Fruit fly (Drosophila melanogaster): ENCODE measurements around the gene Or22a.

Or22a gene

dm6 chr2L:1535231-1535630 is 14.9 kb downstream of the Or22a start:
- TF ChIP-seq Ets98B (GFP tag; IDR thresholded peaks at IDR 0.05) (peak; percentile 72), CG9948 (tag; optimal IDR thresholded peaks at IDR 0.05) (no peak), CG32121 (GFP tag; IDR thresholded peaks at IDR 0.05) (peak; percentile 68), CG4496 (GFP tag; IDR thresholded peaks at IDR 0.05) (peak; percentile 11; the same call in 1 of the 3 replicates), CG8301 (tag; optimal IDR thresholded peaks at IDR 0.05) (peak; percentile 22)

dm6 chr2L:1538132-1538531 is 17.8 kb downstream of the Or22a start:
- TF ChIP-seq CG15710 (tag; optimal IDR thresholded peaks at IDR 0.05) (no peak), CG13204 (GFP tag; optimal IDR thresholded peaks at IDR 0.05) (no peak), Pif1A (GFP tag; optimal IDR thresholded peaks at IDR 0.05) (no peak), CG4496 (GFP tag; IDR thresholded peaks at IDR 0.05) (no peak), CG14655 (GFP tag; optimal IDR thresholded peaks at IDR 0.05) (peak; percentile 74), CG8159 (tag; optimal IDR thresholded peaks at IDR 0.05) (no peak), CG10348 (GFP tag; IDR thresholded peaks at IDR 0.05) (no peak), gl (tag; optimal IDR thresholded peaks at IDR 0.05) (no peak), CG9948 (tag; optimal IDR thresholded peaks at IDR 0.05) (no peak), Pif1B (GFP tag; optimal IDR thresholded peaks at IDR 0.05) (no peak), Ets98B (GFP tag; IDR thresholded peaks at IDR 0.05) (no peak), CG32121 (GFP tag; IDR thresholded peaks at IDR 0.05) (no peak), CG8301 (tag; optimal IDR thresholded peaks at IDR 0.05) (peak; percentile 69), fd96Ca (GFP tag; IDR thresholded peaks at IDR 0.05) (no peak)

dm6 chr2L:1547860-1548259 is 27.6 kb downstream of the Or22a start:
- TF ChIP-seq CG8159 (tag; optimal IDR thresholded peaks at IDR 0.05) (no peak), CG32121 (GFP tag; IDR thresholded peaks at IDR 0.05) (no peak), Snoo (tag; optimal IDR thresholded peaks at IDR 0.05) (no peak), CG12605 (GFP tag; IDR thresholded peaks at IDR 0.05) (no peak), fd96Ca (GFP tag; IDR thresholded peaks at IDR 0.05) (no peak), CG34367 (tag; optimal IDR thresholded peaks at IDR 0.05) (no peak), CG15710 (tag; optimal IDR thresholded peaks at IDR 0.05) (no peak), CG14655 (GFP tag; optimal IDR thresholded peaks at IDR 0.05) (no peak), CG4496 (GFP tag; IDR thresholded peaks at IDR 0.05) (no peak), rn (GFP tag; IDR thresholded peaks at IDR 0.05) (no peak), Pif1B (GFP tag; optimal IDR thresholded peaks at IDR 0.05) (no peak), CG9948 (tag; optimal IDR thresholded peaks at IDR 0.05) (no peak), Pif1A (GFP tag; optimal IDR thresholded peaks at IDR 0.05) (no peak), Ets98B (GFP tag; IDR thresholded peaks at IDR 0.05) (no peak), EcR (GFP tag; optimal IDR thresholded peaks at IDR 0.05) (no peak), CG8301 (tag; optimal IDR thresholded peaks at IDR 0.05) (no peak)

- no peak for TF ChIP-seq rn (GFP tag; IDR thresholded peaks at IDR 0.05)
- TF ChIP-seq CG12605 (GFP tag; IDR thresholded peaks at IDR 0.05): no peak
- peak; percentile 12; the same call in 1 of the 2 replicates for TF ChIP-seq Ets98B (GFP tag; IDR thresholded peaks at IDR 0.05)
- no peak for TF ChIP-seq gl (tag; optimal IDR thresholded peaks at IDR 0.05)
- no peak for TF ChIP-seq CG14655 (GFP tag; optimal IDR thresholded peaks at IDR 0.05)
- TF ChIP-seq CG8301 (tag; optimal IDR thresholded peaks at IDR 0.05): no peak
- TF ChIP-seq CG8159 (tag; optimal IDR thresholded peaks at IDR 0.05): no peak
- TF ChIP-seq CG13204 (GFP tag; optimal IDR thresholded peaks at IDR 0.05): peak; percentile 18
- peak; percentile 52; the same call in 2 of the 3 replicates for TF ChIP-seq CG4496 (GFP tag; IDR thresholded peaks at IDR 0.05)
- no peak for TF ChIP-seq fd96Ca (GFP tag; IDR thresholded peaks at IDR 0.05)
- no peak for TF ChIP-seq Pif1B (GFP tag; optimal IDR thresholded peaks at IDR 0.05)
- TF ChIP-seq CG17806 (tag; optimal IDR thresholded peaks at IDR 0.05): no peak
- TF ChIP-seq CG9948 (tag; optimal IDR thresholded peaks at IDR 0.05): no peak
- no peak for TF ChIP-seq CG34367 (tag; optimal IDR thresholded peaks at IDR 0.05)
- no peak for TF ChIP-seq Pif1A (GFP tag; optimal IDR thresholded peaks at IDR 0.05)
- 0 out of 2 replicates have a peak, but pooled peaks have one; percentile 30 for TF ChIP-seq CG32121 (GFP tag; IDR thresholded peaks at IDR 0.05)
- TF ChIP-seq EcR (GFP tag; optimal IDR thresholded peaks at IDR 0.05): no peak
These were observed 34.7 kb downstream of the Or22a start, which contains the start of gene haf for dm6 chr2L:1554954-1555353. Gene haf, plus strand, starts transcription at chr2L:1555129.

- TF ChIP-seq Snoo (tag; optimal IDR thresholded peaks at IDR 0.05): no peak
- TF ChIP-seq CG4496 (GFP tag; IDR thresholded peaks at IDR 0.05): no peak
- TF ChIP-seq CG14655 (GFP tag; optimal IDR thresholded peaks at IDR 0.05): peak; percentile 28
- TF ChIP-seq CG15710 (tag; optimal IDR thresholded peaks at IDR 0.05): peak; percentile 21
- TF ChIP-seq CG9948 (tag; optimal IDR thresholded peaks at IDR 0.05): peak; percentile 6
- peak; percentile 47 for TF ChIP-seq CG8159 (tag; optimal IDR thresholded peaks at IDR 0.05)
- no peak for TF ChIP-seq CG34367 (tag; optimal IDR thresholded peaks at IDR 0.05)
- TF ChIP-seq EcR (GFP tag; optimal IDR thresholded peaks at IDR 0.05): no peak
- peak; percentile 12 for TF ChIP-seq Pif1A (GFP tag; optimal IDR thresholded peaks at IDR 0.05)
These were observed 36.6 kb downstream of the Or22a start for dm6 chr2L:1556697-1557564.

dm6 chr2L:1557927-1558326 is 37.6 kb downstream of the Or22a start:
- TF ChIP-seq CG10348 (GFP tag; IDR thresholded peaks at IDR 0.05) (0 out of 2 replicates have a peak, but pooled peaks have one; percentile 25), rn (GFP tag; IDR thresholded peaks at IDR 0.05) (peak; percentile 33; the same call in 1 of the 2 replicates), fd96Ca (GFP tag; IDR thresholded peaks at IDR 0.05) (peak; percentile 84), EcR (GFP tag; optimal IDR thresholded peaks at IDR 0.05) (no peak), CG15710 (tag; optimal IDR thresholded peaks at IDR 0.05) (no peak), Ets98B (GFP tag; IDR thresholded peaks at IDR 0.05) (peak; percentile 53), CG32121 (GFP tag; IDR thresholded peaks at IDR 0.05) (peak; percentile 30; the same call in 1 of the 2 replicates), D1 (tag; optimal IDR thresholded peaks at IDR 0.05) (no peak), Snoo (tag; optimal IDR thresholded peaks at IDR 0.05) (no peak), CG4496 (GFP tag; IDR thresholded peaks at IDR 0.05) (peak; percentile 67; the same call in 2 of the 3 replicates), CG9948 (tag; optimal IDR thresholded peaks at IDR 0.05) (peak; percentile 5), Pif1B (GFP tag; optimal IDR thresholded peaks at IDR 0.05) (no peak), CG14655 (GFP tag; optimal IDR thresholded peaks at IDR 0.05) (peak; percentile 65), CG8159 (tag; optimal IDR thresholded peaks at IDR 0.05) (no peak), CG8301 (tag; optimal IDR thresholded peaks at IDR 0.05) (peak; percentile 60)
